Worm (Caenorhabditis elegans) whole organism, L2 larva: ENCODE data around the gene kel-1.

ENCODE experiments used
- F13H6.1 ChIP-seq: sonication (generic microtip); optimal IDR thresholded peaks from 2 replicates; lab custom pipeline; 2016; ENCODE audit warnings: missing genetic modification characterization, missing compliant biosample characterization
- R02D3.7 ChIP-seq: fragments of 150-350 bp; optimal IDR thresholded peaks from 2 replicates; lab custom pipeline; 2014; ENCODE audit warnings: missing biosample characterization, missing genetic modification characterization
- Y55F3AM.14 ChIP-seq: fragments of 200-800 bp; sonication (Bioruptor generic); optimal IDR thresholded peaks from 2 replicates; lab custom pipeline; 2018; ENCODE audit warnings: mild to moderate bottlenecking, missing genetic modification characterization, missing compliant biosample characterization
- alr-1 ChIP-seq: fragments of 150-350 bp; optimal IDR thresholded peaks from 2 replicates; lab custom pipeline; 2014; ENCODE audit warnings: missing biosample characterization, missing genetic modification characterization
- ama-1 ChIP-seq: fragments of 150-350 bp; optimal IDR thresholded peaks from 2 replicates; lab custom pipeline; 2018; ENCODE audit warnings: inconsistent platforms
- blmp-1 ChIP-seq: sonication (generic microtip); optimal IDR thresholded peaks from 2 replicates; lab custom pipeline; 2017; ENCODE audit warnings: missing genetic modification characterization, mild to moderate bottlenecking, missing compliant biosample characterization, antibody characterized with exemption, moderate library complexity; ENCODE audit not compliant: insufficient read depth
- ceh-16 ChIP-seq: fragments of 150-350 bp; optimal IDR thresholded peaks from 2 replicates; lab custom pipeline; 2014; ENCODE audit warnings: missing biosample characterization, missing genetic modification characterization
- ceh-82 ChIP-seq: fragments of 150-350 bp; optimal IDR thresholded peaks from 2 replicates; lab custom pipeline; 2014; ENCODE audit warnings: missing biosample characterization, missing genetic modification characterization
- crh-2 ChIP-seq: sonication (generic microtip); optimal IDR thresholded peaks from 2 replicates; lab custom pipeline; 2017; ENCODE audit warnings: missing biosample characterization, missing genetic modification characterization
- dmd-4 ChIP-seq: sonication (generic microtip); optimal IDR thresholded peaks from 2 replicates; lab custom pipeline; 2017; ENCODE audit warnings: missing biosample characterization, missing genetic modification characterization
- egl-27 ChIP-seq: sonication (generic microtip); optimal IDR thresholded peaks from 3 replicates; lab custom pipeline; 2017; ENCODE audit warnings: missing biosample characterization, missing genetic modification reagents, missing genetic modification characterization
- elt-1 ChIP-seq: fragments of 150-350 bp; optimal IDR thresholded peaks from 2 replicates; lab custom pipeline; 2014; ENCODE audit warnings: missing biosample characterization, missing genetic modification characterization
- fos-1 ChIP-seq: fragments of 150-350 bp; optimal IDR thresholded peaks from 2 replicates; lab custom pipeline; 2014; ENCODE audit warnings: missing biosample characterization, missing genetic modification characterization
- gmeb-1 ChIP-seq: fragments of 150-350 bp; optimal IDR thresholded peaks from 2 replicates; lab custom pipeline; 2014; ENCODE audit warnings: missing biosample characterization, missing genetic modification characterization
- lin-11 ChIP-seq: fragments of 150-350 bp; sonication (generic microtip); optimal IDR thresholded peaks from 2 replicates; lab custom pipeline; 2014; ENCODE audit warnings: missing biosample characterization, missing genetic modification characterization, inconsistent platforms, mixed read lengths
- lin-13 ChIP-seq: fragments of 150-350 bp; optimal IDR thresholded peaks from 2 replicates; lab custom pipeline; 2014; ENCODE audit warnings: missing biosample characterization, missing genetic modification reagents, missing genetic modification characterization
- lin-39 ChIP-seq: fragments of 150-350 bp; optimal IDR thresholded peaks from 2 replicates; lab custom pipeline; 2014; ENCODE audit warnings: missing biosample characterization, missing genetic modification reagents, missing genetic modification characterization
- lsy-2 ChIP-seq, 2 experiments: fragments of 150-350 bp in 1 of 2; sonication (generic microtip) in 1 of 2; optimal IDR thresholded peaks; 2 replicates each; lab custom pipeline; 2014 to 2017; ENCODE audit warnings: missing biosample characterization in 2 of 2, missing genetic modification characterization in 2 of 2
- mab-5 ChIP-seq: fragments of 150-350 bp; optimal IDR thresholded peaks from 2 replicates; lab custom pipeline; 2014; ENCODE audit warnings: missing biosample characterization, missing genetic modification characterization
- mbf-1 ChIP-seq: sonication (generic microtip); optimal IDR thresholded peaks from 2 replicates; lab custom pipeline; 2017; ENCODE audit warnings: missing biosample characterization, missing genetic modification characterization
- mdl-1 ChIP-seq, 2 experiments: fragments of 150-350 bp in 1 of 2; sonication (generic microtip) in 1 of 2; optimal IDR thresholded peaks; 2 replicates each; lab custom pipeline; 2017; ENCODE audit warnings: missing biosample characterization in 2 of 2, missing genetic modification characterization in 2 of 2
- nhr-11 ChIP-seq: fragments of 150-350 bp; optimal IDR thresholded peaks from 2 replicates; lab custom pipeline; 2014; ENCODE audit warnings: missing biosample characterization, missing genetic modification characterization
- nhr-12 ChIP-seq: fragments of 150-350 bp; optimal IDR thresholded peaks from 2 replicates; lab custom pipeline; 2014; ENCODE audit warnings: missing biosample characterization, missing genetic modification characterization
- nhr-129 ChIP-seq: fragments of 150-350 bp; optimal IDR thresholded peaks from 2 replicates; lab custom pipeline; 2014; ENCODE audit warnings: missing biosample characterization, missing genetic modification characterization
- nhr-21 ChIP-seq: fragments of 150-350 bp; optimal IDR thresholded peaks from 2 replicates; lab custom pipeline; 2014; ENCODE audit warnings: missing biosample characterization, missing genetic modification characterization
- nhr-23 ChIP-seq: fragments of 150-350 bp; optimal IDR thresholded peaks from 2 replicates; lab custom pipeline; 2014; ENCODE audit warnings: missing biosample characterization, missing genetic modification reagents, missing genetic modification characterization
- nhr-237 ChIP-seq: fragments of 150-350 bp; optimal IDR thresholded peaks from 2 replicates; lab custom pipeline; 2014; ENCODE audit warnings: missing biosample characterization, missing genetic modification characterization
- nhr-25 ChIP-seq: fragments of 150-350 bp; sonication (generic microtip); optimal IDR thresholded peaks from 3 replicates; lab custom pipeline; 2014; ENCODE audit warnings: missing biosample characterization, missing genetic modification characterization
- nhr-6 ChIP-seq: fragments of 150-350 bp; optimal IDR thresholded peaks from 2 replicates; lab custom pipeline; 2014; ENCODE audit warnings: missing biosample characterization, missing genetic modification characterization
- nhr-77 ChIP-seq: fragments of 150-350 bp; optimal IDR thresholded peaks from 2 replicates; lab custom pipeline; 2014; ENCODE audit warnings: missing biosample characterization, missing genetic modification characterization
- sem-4 ChIP-seq: fragments of 150-350 bp; optimal IDR thresholded peaks from 2 replicates; lab custom pipeline; 2014; ENCODE audit warnings: missing biosample characterization, missing genetic modification reagents, missing genetic modification characterization
- skn-1 ChIP-seq: sonication (generic microtip); optimal IDR thresholded peaks from 2 replicates; lab custom pipeline; 2017; ENCODE audit warnings: missing biosample characterization, missing genetic modification characterization
- sma-3 ChIP-seq: sonication (generic microtip); optimal IDR thresholded peaks from 2 replicates; lab custom pipeline; 2016; ENCODE audit warnings: missing genetic modification reagents, missing genetic modification characterization, missing compliant biosample characterization
- sma-9 ChIP-seq, 2 experiments: fragments of 150-350 bp in 1 of 2; sonication (generic microtip) in 1 of 2; optimal IDR thresholded peaks; 2 replicates each; lab custom pipeline; 2014 to 2016; ENCODE audit warnings: missing genetic modification characterization in 2 of 2, mild to moderate bottlenecking in 1 of 2, missing biosample characterization in 1 of 2, missing compliant biosample characterization in 1 of 2, missing genetic modification reagents in 1 of 2, moderate library complexity in 1 of 2
- snpc-4 ChIP-seq: fragments of 150-350 bp; optimal IDR thresholded peaks from 2 replicates; lab custom pipeline; 2014; ENCODE audit warnings: missing biosample characterization, missing genetic modification characterization
- unc-39 ChIP-seq: fragments of 150-350 bp; optimal IDR thresholded peaks from 2 replicates; lab custom pipeline; 2014; ENCODE audit warnings: missing biosample characterization, missing genetic modification characterization
- unc-55 ChIP-seq: fragments of 150-350 bp; sonication (generic microtip); optimal IDR thresholded peaks from 3 replicates; lab custom pipeline; 2014; ENCODE audit warnings: missing biosample characterization, missing genetic modification reagents, missing genetic modification characterization
- unc-62 ChIP-seq: fragments of 150-350 bp; optimal IDR thresholded peaks from 2 replicates; lab custom pipeline; 2014; ENCODE audit warnings: missing biosample characterization, missing genetic modification reagents, missing genetic modification characterization
- zag-1 ChIP-seq: fragments of 150-350 bp; optimal IDR thresholded peaks from 2 replicates; lab custom pipeline; 2014; ENCODE audit warnings: missing biosample characterization, missing genetic modification characterization
- ztf-1 ChIP-seq: fragments of 200-800 bp; sonication (Bioruptor generic); conservative IDR thresholded peaks from 2 replicates; pipeline ENCODE4 v1.3.6; 2022; ENCODE audit warnings: missing genetic modification characterization, missing compliant biosample characterization
- ztf-11 ChIP-seq: sonication (generic microtip); optimal IDR thresholded peaks from 2 replicates; lab custom pipeline; 2017; ENCODE audit warnings: missing biosample characterization, missing genetic modification characterization
- ztf-4 ChIP-seq: fragments of 150-350 bp; optimal IDR thresholded peaks from 2 replicates; lab custom pipeline; 2014; ENCODE audit warnings: missing biosample characterization, missing genetic modification characterization

The kel-1 gene

ce11 chrII:11646874-11647273 is 41.9 kb upstream of the kel-1 start:
- TF ChIP-seq fos-1 (peak; percentile 79), sma-3 (GFP tag; lab: Kevin White, UChicago) (no peak)

ce11 chrII:11649239-11649638 is 39.5 kb upstream of the kel-1 start:
- no peak for TF ChIP-seq egl-27
- TF ChIP-seq nhr-77 (tag; lab: Kevin White, UChicago) = no peak
- TF ChIP-seq snpc-4 = no peak
- TF ChIP-seq sma-3 (GFP tag; lab: Kevin White, UChicago) = no peak
- no peak for TF ChIP-seq ama-1 (lab: Kevin White, UChicago)
- TF ChIP-seq crh-2 = no peak
- TF ChIP-seq nhr-23 (tag; lab: Kevin White, UChicago) = no peak
- no peak for TF ChIP-seq lsy-2 (tag; optimal IDR thresholded peaks at IDR 0.05; lab: Kevin White, UChicago)
- no peak for TF ChIP-seq ztf-4

DNA sequence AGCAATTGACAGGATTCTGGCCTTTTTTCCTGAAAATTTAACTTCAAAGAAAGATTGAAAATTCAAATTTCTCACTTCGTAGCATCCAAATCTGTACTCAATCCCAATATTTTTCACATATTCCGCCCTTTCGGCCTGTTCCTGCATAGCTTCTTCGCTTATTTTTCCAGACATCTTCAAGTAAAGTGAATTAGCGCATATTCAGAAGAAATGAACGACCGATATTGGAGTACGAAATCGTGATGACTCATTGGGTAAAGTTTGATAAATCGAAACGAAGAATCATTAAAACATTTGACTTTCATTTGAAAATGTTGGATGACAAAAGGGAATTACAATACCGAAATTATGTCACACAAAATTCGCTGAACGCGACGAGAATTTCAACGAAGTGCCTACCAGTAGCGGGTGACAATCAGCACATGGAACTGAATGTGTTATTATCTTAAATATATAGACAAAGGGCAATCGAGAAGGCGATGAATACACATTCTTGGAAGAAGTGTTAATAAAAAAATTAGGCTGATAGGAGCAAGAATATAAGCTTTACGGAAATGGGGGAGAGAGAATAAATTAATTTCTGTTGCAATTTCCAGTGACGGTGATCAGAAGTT is 37.7 kb upstream of the kel-1 start, which contains the start of gene coa-7:
coa-7 (minus strand) TSS at position 174 of the 614 bp plus-strand sequence.
- TF ChIP-seq unc-62 (GFP tag; lab: Kevin White, UChicago) (no peak), ceh-16 (no peak), nhr-237 (tag; lab: Kevin White, UChicago) (no peak), sma-9 (GFP tag; optimal IDR thresholded peaks at IDR 0.05; lab: Kevin White, UChicago) (no peak), sma-9 (tag; optimal IDR thresholded peaks at IDR 0.05; lab: Kevin White, UChicago) (no peak), nhr-129 (tag; lab: Kevin White, UChicago) (no peak), nhr-21 (tag; lab: Kevin White, UChicago) (no peak), ceh-82 (tag; lab: Kevin White, UChicago) (no peak), nhr-25 (no peak), F13H6.1 (no peak), mbf-1 (tag; lab: Kevin White, UChicago) (no peak)

DNA sequence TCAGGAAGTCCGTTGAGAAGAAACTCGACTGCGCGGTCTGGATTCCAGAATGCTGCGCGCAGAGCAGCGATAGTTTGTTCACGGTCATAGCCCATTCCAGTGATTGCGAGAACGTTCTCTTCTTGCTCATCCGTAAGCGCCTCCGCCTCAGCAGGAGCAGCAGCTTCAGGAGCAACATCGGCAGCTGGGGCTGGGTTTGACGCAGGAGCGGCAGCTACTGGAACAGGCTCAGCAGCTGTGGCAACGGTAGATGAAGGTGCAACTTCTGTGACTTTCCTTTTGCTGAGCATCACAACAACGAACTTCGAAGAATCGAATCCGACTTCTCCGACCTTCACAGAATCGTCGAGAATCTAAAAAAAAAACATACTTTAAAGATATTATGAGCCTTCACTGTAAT is 36.6 kb upstream of the kel-1 start:
- TF ChIP-seq blmp-1 (tag; lab: Kevin White, UChicago) (no peak), crh-2 (no peak), nhr-11 (tag; lab: Kevin White, UChicago) (no peak), mdl-1 (tag; optimal IDR thresholded peaks at IDR 0.05; lab: Kevin White, UChicago) (no peak), gmeb-1 (no peak)
- TF ChIP-seq, all 48 proteins: peak for 0

DNA sequence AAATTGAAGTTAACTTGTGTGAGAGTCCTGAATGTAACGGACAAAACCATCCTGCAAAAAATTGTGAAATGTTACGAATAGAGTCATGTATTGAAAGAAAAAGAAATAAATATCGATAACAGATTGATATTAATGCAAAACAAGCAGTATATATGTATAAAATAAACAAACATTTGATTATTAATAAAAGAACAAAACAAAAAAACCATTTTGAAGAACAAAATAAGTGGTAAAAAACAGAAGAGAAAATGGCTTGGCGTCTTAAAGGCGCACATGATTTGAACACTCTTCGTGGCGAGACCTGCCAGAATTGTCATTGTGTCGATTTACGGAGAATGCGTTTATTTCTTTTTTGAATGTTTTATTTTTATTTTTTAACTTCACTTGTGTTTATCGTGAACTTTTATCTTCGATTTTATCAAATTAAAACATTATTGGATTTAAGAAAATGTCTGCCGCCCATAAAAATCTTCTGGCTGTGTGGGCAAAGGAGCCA is 36.0 kb upstream of the kel-1 start, which contains the start of the genes rad-23 and rpn-12:
rad-23 (minus strand) TSS at position 51 of the 496 bp plus-strand sequence.
rpn-12 (plus strand) TSS at position 446 of the 496 bp plus-strand sequence.
- TF ChIP-seq nhr-12 (tag; lab: Kevin White, UChicago) (no peak), ceh-16 (no peak), ztf-1 (GFP tag; lab: Robert Waterston, UW) (no peak), sma-9 (GFP tag; optimal IDR thresholded peaks at IDR 0.05; lab: Kevin White, UChicago) (peak; percentile 45), sma-9 (tag; optimal IDR thresholded peaks at IDR 0.05; lab: Kevin White, UChicago) (no peak), F13H6.1 (no peak), lsy-2 (tag; optimal IDR thresholded peaks at IDR 0.05; lab: Kevin White, UChicago) (peak in 1 of 2 experiments; percentile 86), ztf-11 (tag; lab: Kevin White, UChicago) (no peak), nhr-25 (no peak), alr-1 (no peak), sem-4 (no peak), nhr-23 (tag; lab: Kevin White, UChicago) (no peak), sma-3 (GFP tag; lab: Kevin White, UChicago) (peak; percentile 39), mbf-1 (tag; lab: Kevin White, UChicago) (no peak), zag-1 (no peak), Y55F3AM.14 (GFP tag; lab: Kevin White, UChicago) (no peak), mab-5 (tag; lab: Kevin White, UChicago) (peak; percentile 60), unc-39 (tag; lab: Kevin White, UChicago) (no peak), nhr-11 (tag; lab: Kevin White, UChicago) (no peak), lin-11 (tag; lab: Kevin White, UChicago) (peak; percentile 41), lin-13 (GFP tag; lab: Kevin White, UChicago) (peak; percentile 45), unc-62 (GFP tag; lab: Kevin White, UChicago) (no peak), lin-39 (tag; lab: Kevin White, UChicago) (no peak), egl-27 (no peak), snpc-4 (no peak), nhr-237 (tag; lab: Kevin White, UChicago) (no peak), unc-55 (GFP tag; lab: Kevin White, UChicago) (peak; percentile 92), ama-1 (lab: Kevin White, UChicago) (no peak), crh-2 (peak; percentile 67), elt-1 (tag; lab: Kevin White, UChicago) (no peak), nhr-21 (tag; lab: Kevin White, UChicago) (no peak), nhr-6 (tag; lab: Kevin White, UChicago) (no peak), nhr-129 (tag; lab: Kevin White, UChicago) (peak; percentile 76), dmd-4 (tag; lab: Kevin White, UChicago) (no peak), R02D3.7 (peak; percentile 47), skn-1 (tag; lab: Kevin White, UChicago) (peak; percentile 99)
